Fruit fly (Drosophila melanogaster) whole organism, embryonic: Measurements from ENCODE around the gene CG9775.

Experiments used
- B-H2 ChIP-seq: fragments of 200-800 bp; sonication (Bioruptor generic); optimal IDR thresholded peaks from 2 replicates; lab custom pipeline; 2018; ENCODE audit warnings: missing biosample characterization, mild to moderate bottlenecking, missing genetic modification characterization
- CG10209 ChIP-seq: fragments of 200-800 bp; sonication (Bioruptor generic); optimal IDR thresholded peaks from 3 replicates; lab custom pipeline; 2017; ENCODE audit warnings: missing biosample characterization, mild to moderate bottlenecking, missing genetic modification characterization, missing genetic modification reagents
- CG10267 ChIP-seq: fragments of 200-800 bp; sonication (Bioruptor generic); optimal IDR thresholded peaks from 2 replicates; lab custom pipeline; 2018; ENCODE audit warnings: missing biosample characterization, mild to moderate bottlenecking, missing genetic modification characterization, moderate library complexity
- CG10431 ChIP-seq: fragments of 200-800 bp; sonication (Bioruptor generic); optimal IDR thresholded peaks from 3 replicates; lab custom pipeline; 2018; ENCODE audit warnings: missing biosample characterization, mild to moderate bottlenecking, missing genetic modification characterization
- CG12219 ChIP-seq: fragments of 200-800 bp; sonication (Bioruptor generic); optimal IDR thresholded peaks from 3 replicates; lab custom pipeline; 2018; ENCODE audit warnings: missing biosample characterization, mild to moderate bottlenecking, missing genetic modification characterization
- CG12299 ChIP-seq: fragments of 200-800 bp; sonication (Bioruptor generic); optimal IDR thresholded peaks from 2 replicates; lab custom pipeline; 2018; ENCODE audit warnings: missing biosample characterization, mild to moderate bottlenecking, missing genetic modification characterization
- CG14965 ChIP-seq: fragments of 200-800 bp; sonication (Bioruptor generic); optimal IDR thresholded peaks from 2 replicates; lab custom pipeline; 2016; ENCODE audit warnings: missing biosample characterization, missing genetic modification characterization, borderline replicate concordance
- CG2202 ChIP-seq: fragments of 200-800 bp; sonication (Bioruptor generic); optimal IDR thresholded peaks from 2 replicates; lab custom pipeline; 2018; ENCODE audit warnings: missing biosample characterization, mild to moderate bottlenecking, missing genetic modification characterization
- CG2875 ChIP-seq: fragments of 200-800 bp; sonication (Bioruptor generic); optimal IDR thresholded peaks from 2 replicates; lab custom pipeline; 2017; ENCODE audit warnings: missing biosample characterization, mild to moderate bottlenecking, missing genetic modification characterization, missing genetic modification reagents
- CG3163 ChIP-seq: fragments of 200-800 bp; sonication (Bioruptor generic); optimal IDR thresholded peaks from 3 replicates; lab custom pipeline; 2016; ENCODE audit warnings: missing biosample characterization, missing genetic modification characterization
- CG34422 ChIP-seq: fragments of 200-800 bp; sonication (Bioruptor generic); IDR thresholded peaks from 3 replicates; pipeline ENCODE4 v1.3.6; 2022; ENCODE audit warnings: missing biosample characterization, missing genetic modification characterization
- CG42726 ChIP-seq: fragments of 200-800 bp; sonication (Bioruptor generic); IDR thresholded peaks from 2 replicates; pipeline ENCODE4 v1.3.6; 2022; ENCODE audit warnings: missing biosample characterization, missing genetic modification characterization; ENCODE audit not compliant: partially characterized antibody
- CG4328 ChIP-seq: fragments of 200-800 bp; sonication (Bioruptor generic); optimal IDR thresholded peaks from 3 replicates; lab custom pipeline; 2017; ENCODE audit warnings: missing biosample characterization, missing genetic modification reagents, missing genetic modification characterization
- CG4360 ChIP-seq: fragments of 200-800 bp; sonication (Bioruptor generic); IDR thresholded peaks from 2 replicates; pipeline ENCODE4 v1.3.6; 2022; ENCODE audit warnings: missing biosample characterization, missing genetic modification characterization
- CG43689 ChIP-seq: fragments of 200-800 bp; sonication (Bioruptor generic); IDR thresholded peaks from 2 replicates; pipeline ENCODE4 v1.3.6; 2022; ENCODE audit warnings: missing biosample characterization, missing genetic modification characterization
- CG4854 ChIP-seq: fragments of 200-800 bp; sonication (Bioruptor generic); optimal IDR thresholded peaks from 2 replicates; lab custom pipeline; 2016; ENCODE audit warnings: missing biosample characterization, missing genetic modification characterization, inconsistent platforms
- CG6254 ChIP-seq: fragments of 200-800 bp; sonication (Bioruptor generic); optimal IDR thresholded peaks from 3 replicates; lab custom pipeline; 2017; ENCODE audit warnings: mild to moderate bottlenecking, missing biosample characterization, missing genetic modification reagents, missing genetic modification characterization
- CG7357 ChIP-seq: fragments of 200-800 bp; sonication (Bioruptor generic); IDR thresholded peaks from 3 replicates; pipeline ENCODE4 v1.3.6; 2022; ENCODE audit warnings: missing biosample characterization, missing genetic modification characterization
- Dfd ChIP-seq, 2 experiments: fragments of >200 bp; optimal IDR thresholded peaks; 2 replicates each; lab custom pipeline; 2017; ENCODE audit warnings: missing biosample characterization in 2 of 2, missing genetic modification characterization in 2 of 2
- Elba2 ChIP-seq: fragments of 200-800 bp; sonication (Bioruptor generic); optimal IDR thresholded peaks from 3 replicates; lab custom pipeline; 2016; ENCODE audit warnings: missing biosample characterization, missing genetic modification characterization
- Fer1 ChIP-seq: fragments of 200-800 bp; sonication (Bioruptor generic); optimal IDR thresholded peaks from 2 replicates; lab custom pipeline; 2017; ENCODE audit warnings: missing biosample characterization, mild to moderate bottlenecking, missing genetic modification characterization
- HmgD ChIP-seq: fragments of 200-800 bp; sonication (Bioruptor generic); optimal IDR thresholded peaks from 3 replicates; lab custom pipeline; 2016; ENCODE audit warnings: missing biosample characterization, missing genetic modification characterization
- Hr3 ChIP-seq: fragments of 200-800 bp; sonication (Bioruptor generic); optimal IDR thresholded peaks from 3 replicates; lab custom pipeline; 2016; ENCODE audit warnings: missing biosample characterization, missing genetic modification characterization
- Hr51 ChIP-seq, 2 experiments: fragments of 200-800 bp; sonication (Bioruptor generic); optimal IDR thresholded peaks; 2 replicates in 1 of 2; 3 replicates in 1 of 2; lab custom pipeline; 2016 to 2018; ENCODE audit warnings: missing biosample characterization in 2 of 2, missing genetic modification characterization in 2 of 2, mild to moderate bottlenecking in 1 of 2, moderate library complexity in 1 of 2
- Lhr ChIP-seq: fragments of 200-800 bp; sonication (Bioruptor generic); optimal IDR thresholded peaks from 3 replicates; lab custom pipeline; 2017; ENCODE audit warnings: mild to moderate bottlenecking, missing biosample characterization, missing genetic modification reagents, missing genetic modification characterization
- Mad ChIP-seq: fragments of 200-800 bp; sonication (Bioruptor generic); optimal IDR thresholded peaks from 2 replicates; lab custom pipeline; 2016; ENCODE audit warnings: missing biosample characterization, missing genetic modification characterization
- Nf-YA ChIP-seq: fragments of 200-800 bp; sonication (Bioruptor generic); IDR thresholded peaks from 2 replicates; pipeline ENCODE4 v1.3.6; 2022; ENCODE audit warnings: missing biosample characterization, missing genetic modification characterization
- Nf-YC ChIP-seq: fragments of 200-800 bp; optimal IDR thresholded peaks from 3 replicates; lab custom pipeline; 2019; ENCODE audit warnings: missing biosample characterization, mild to moderate bottlenecking, missing genetic modification characterization, moderate library complexity
- Ssrp ChIP-seq: fragments of 200-800 bp; sonication (Bioruptor generic); optimal IDR thresholded peaks from 2 replicates; lab custom pipeline; 2018; ENCODE audit warnings: missing biosample characterization, mild to moderate bottlenecking, missing genetic modification characterization, moderate library complexity
- TFAM ChIP-seq: fragments of 200-800 bp; sonication (Bioruptor generic); optimal IDR thresholded peaks from 2 replicates; lab custom pipeline; 2017; ENCODE audit warnings: missing biosample characterization, missing genetic modification characterization, inconsistent platforms
- Vsx1 ChIP-seq: fragments of 200-800 bp; sonication (Bioruptor generic); optimal IDR thresholded peaks from 2 replicates; lab custom pipeline; 2017; ENCODE audit warnings: missing biosample characterization, mild to moderate bottlenecking, missing genetic modification characterization, missing genetic modification reagents
- Xbp1 ChIP-seq: fragments of 200-800 bp; sonication (Bioruptor generic); optimal IDR thresholded peaks from 3 replicates; lab custom pipeline; 2016; ENCODE audit warnings: missing biosample characterization, mild to moderate bottlenecking, missing genetic modification characterization
- al ChIP-seq: fragments of 200-800 bp; sonication (Bioruptor generic); IDR thresholded peaks from 2 replicates; pipeline ENCODE4 v1.3.6; 2022; ENCODE audit warnings: missing biosample characterization, missing genetic modification characterization
- cad ChIP-seq: fragments of >200 bp; optimal IDR thresholded peaks from 2 replicates; lab custom pipeline; 2017; ENCODE audit warnings: missing biosample characterization, missing genetic modification characterization
- chif ChIP-seq, 2 experiments: fragments of 200-800 bp; sonication (Bioruptor generic); optimal IDR thresholded peaks; 3 replicates each; lab custom pipeline; 2016; ENCODE audit warnings: missing biosample characterization in 2 of 2, missing genetic modification characterization in 2 of 2
- dm ChIP-seq: fragments of 200-800 bp; sonication (Bioruptor generic); optimal IDR thresholded peaks from 3 replicates; lab custom pipeline; 2016; ENCODE audit warnings: missing biosample characterization, missing genetic modification characterization
- dmrt11E ChIP-seq: fragments of 200-800 bp; sonication (Bioruptor generic); optimal IDR thresholded peaks from 3 replicates; lab custom pipeline; 2018; ENCODE audit warnings: missing biosample characterization, mild to moderate bottlenecking, missing genetic modification characterization, moderate library complexity
- en ChIP-seq: fragments of 200-800 bp; sonication (Bioruptor generic); optimal IDR thresholded peaks from 2 replicates; lab custom pipeline; 2016; ENCODE audit warnings: missing biosample characterization, missing genetic modification characterization
- exex ChIP-seq: fragments of 200-800 bp; sonication (Bioruptor generic); optimal IDR thresholded peaks from 4 replicates; lab custom pipeline; 2018; ENCODE audit warnings: missing biosample characterization, mild to moderate bottlenecking, missing genetic modification characterization, moderate library complexity
- gcm ChIP-seq: fragments of 200-800 bp; sonication (Bioruptor generic); optimal IDR thresholded peaks from 2 replicates; lab custom pipeline; 2019; ENCODE audit warnings: missing biosample characterization, mild to moderate bottlenecking, missing genetic modification characterization, moderate library complexity
- gem ChIP-seq: fragments of 200-800 bp; sonication (Bioruptor generic); optimal IDR thresholded peaks from 2 replicates; lab custom pipeline; 2019; ENCODE audit warnings: missing biosample characterization, mild to moderate bottlenecking, missing genetic modification characterization, moderate library complexity
- onecut ChIP-seq: fragments of 200-800 bp; sonication (Bioruptor generic); IDR thresholded peaks from 2 replicates; pipeline ENCODE4 v1.3.6; 2022; ENCODE audit warnings: missing biosample characterization, missing genetic modification characterization
- pfk ChIP-seq: fragments of 200-800 bp; sonication (Bioruptor generic); optimal IDR thresholded peaks from 2 replicates; lab custom pipeline; 2018; ENCODE audit warnings: missing biosample characterization, mild to moderate bottlenecking, missing genetic modification characterization, moderate library complexity
- pros ChIP-seq: fragments of 200-800 bp; sonication (Bioruptor generic); optimal IDR thresholded peaks from 3 replicates; lab custom pipeline; 2019; ENCODE audit warnings: missing biosample characterization, mild to moderate bottlenecking, missing genetic modification characterization, moderate library complexity
- ranshi ChIP-seq: fragments of 200-800 bp; sonication (Bioruptor generic); IDR thresholded peaks from 2 replicates; pipeline ENCODE4 v1.3.6; 2022; ENCODE audit warnings: missing biosample characterization, missing genetic modification characterization
- scrt ChIP-seq: fragments of 200-800 bp; sonication (Bioruptor generic); optimal IDR thresholded peaks from 2 replicates; lab custom pipeline; 2018; ENCODE audit warnings: missing biosample characterization, mild to moderate bottlenecking, missing genetic modification characterization, moderate library complexity
- slp2 ChIP-seq: fragments of 200-800 bp; sonication (Bioruptor generic); optimal IDR thresholded peaks from 2 replicates; lab custom pipeline; 2016; ENCODE audit warnings: missing biosample characterization, missing genetic modification characterization
- vfl ChIP-seq: fragments of 200-800 bp; sonication (Bioruptor generic); optimal IDR thresholded peaks from 2 replicates; lab custom pipeline; 2016; ENCODE audit warnings: missing biosample characterization, missing genetic modification characterization

Gene CG9775

dm6 chr3R:4658991-4659933, 17.6 kb upstream of the CG9775 start, which contains the start of gene smash (continued):
- TF ChIP-seq CG42726 (peak; percentile 88), Nf-YC (tag; lab: Kevin White, UChicago) (peak; percentile 30), pfk (GFP tag; lab: Kevin White, UChicago) (no peak), TFAM (no peak), CG12219 (GFP tag; lab: Kevin White, UChicago) (no peak), gcm (GFP tag; lab: Kevin White, UChicago) (no peak), ranshi (no peak), CG4328 (GFP tag; lab: Kevin White, UChicago) (no peak), Elba2 (GFP tag; lab: Kevin White, UChicago) (no peak), vfl (GFP tag; lab: Kevin White, UChicago) (peak; percentile 68), Fer1 (peak; percentile 73), scrt (peak; percentile 35), Mad (GFP tag; lab: Kevin White, UChicago) (peak; percentile 54), exex (no peak), CG7357 (GFP tag; lab: Robert Waterston, UW) (no peak), cad (peak; percentile 9), CG43689 (GFP tag; lab: Robert Waterston, UW) (no peak), CG10209 (GFP tag; lab: Kevin White, UChicago) (no peak), onecut (GFP tag; lab: Robert Waterston, UW) (peak; percentile 7), CG10431 (no peak), CG6254 (no peak), Hr3 (GFP tag; lab: Kevin White, UChicago) (no peak), B-H2 (GFP tag; lab: Kevin White, UChicago) (no peak), al (no peak), dmrt11E (no peak), CG10267 (tag; lab: Kevin White, UChicago) (peak; percentile 48), Xbp1 (peak; percentile 11), CG4854 (GFP tag; lab: Kevin White, UChicago) (no peak), Lhr (GFP tag; lab: Kevin White, UChicago) (peak; percentile 100), chif (GFP tag; optimal IDR thresholded peaks at IDR 0.05; lab: Kevin White, UChicago) (no peak), slp2 (GFP tag; lab: Kevin White, UChicago) (no peak), Nf-YA (GFP tag; lab: Robert Waterston, UW) (no peak; the same call in 1 of the 2 replicates), dm (no peak), CG3163 (GFP tag; lab: Kevin White, UChicago) (peak; percentile 25), HmgD (peak; percentile 71), gem (no peak), en (GFP tag; lab: Kevin White, UChicago) (no peak), Ssrp (no peak), Vsx1 (GFP tag; lab: Kevin White, UChicago) (no peak), CG12299 (tag; lab: Kevin White, UChicago) (no peak), CG2202 (no peak), Hr51 (GFP tag; optimal IDR thresholded peaks at IDR 0.05; lab: Kevin White, UChicago) (peak in 1 of 2 experiments; percentile 47), CG34422 (GFP tag; lab: Robert Waterston, UW) (peak; percentile 80; the same call in 1 of the 3 replicates), pros (no peak), CG4360 (no peak), CG14965 (peak; percentile 24), CG2875 (GFP tag; lab: Kevin White, UChicago) (no peak), Dfd (GFP tag; optimal IDR thresholded peaks at IDR 0.05; lab: Kevin White, UChicago) (no peak)
